Fruit fly (Drosophila melanogaster): Measurements from ENCODE around the gene kmr.

Gene kmr

DNA sequence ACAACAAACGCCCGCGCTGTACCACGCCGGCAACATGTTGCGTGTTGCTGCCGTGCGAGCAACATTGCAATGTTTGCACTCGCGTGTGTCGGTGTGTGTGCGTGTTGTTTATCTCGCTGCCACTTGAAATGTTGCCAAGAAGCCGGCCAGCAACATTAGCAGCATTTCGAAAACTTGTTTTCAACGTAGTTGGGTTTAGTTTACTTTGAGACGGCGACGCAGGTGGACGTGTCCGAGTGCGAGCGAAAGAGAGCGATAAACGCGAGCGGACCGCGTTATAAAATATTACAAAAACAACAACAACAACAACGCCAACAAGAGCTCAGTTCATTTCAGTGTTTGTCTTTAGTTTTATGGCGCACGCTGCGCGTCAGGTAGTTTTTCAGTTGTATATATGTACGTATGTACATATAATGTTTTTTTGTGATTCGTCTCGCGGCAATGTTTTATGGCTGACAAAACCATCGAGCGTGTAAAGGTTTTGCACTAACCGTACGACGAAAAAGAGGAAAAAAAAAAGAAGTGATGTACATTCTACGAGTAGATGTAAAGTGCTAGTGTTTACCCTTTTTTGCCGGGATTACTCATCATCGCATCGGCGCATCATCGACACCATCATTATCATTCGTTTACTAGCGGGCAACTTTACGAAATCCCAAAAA lies at the start of gene kmr (continued):
- peak; percentile 56; the same call in 2 of the 3 replicates for TF ChIP-seq CG34224 (GFP tag; IDR thresholded peaks at IDR 0.05; ENCODE audit: partially characterized antibody)
- TF ChIP-seq CG15514 (GFP tag; optimal IDR thresholded peaks at IDR 0.05): peak; percentile 47
- peak; percentile 77; the same call in 2 of the 3 replicates for TF ChIP-seq ci (GFP tag; IDR thresholded peaks at IDR 0.05)
- peak; percentile 36 for TF ChIP-seq CG4707 (GFP tag; optimal IDR thresholded peaks at IDR 0.05)
- no peak for TF ChIP-seq CG14710 (tag; optimal IDR thresholded peaks at IDR 0.05)
- no peak for TF ChIP-seq E2f1 (GFP tag; IDR thresholded peaks at IDR 0.05)
- no peak for TF ChIP-seq cato (GFP tag; optimal IDR thresholded peaks at IDR 0.05; ENCODE audit: borderline replicate concordance)
- TF ChIP-seq br (optimal IDR thresholded peaks at IDR 0.05): no peak
- peak; percentile 51; the same call in 1 of the 2 replicates for TF ChIP-seq Awh (GFP tag; IDR thresholded peaks at IDR 0.05)
- TF ChIP-seq Atf6 (GFP tag; IDR thresholded peaks at IDR 0.05): peak; percentile 27; the same call in 1 of the 2 replicates
- TF ChIP-seq Mes4 (GFP tag; optimal IDR thresholded peaks at IDR 0.05): no peak
- TF ChIP-seq vfl (GFP tag; optimal IDR thresholded peaks at IDR 0.05): peak; percentile 9
- TF ChIP-seq CG3838 (GFP tag; optimal IDR thresholded peaks at IDR 0.05): no peak
- peak; percentile 28 for TF ChIP-seq eyg (GFP tag; optimal IDR thresholded peaks at IDR 0.05)
- TF ChIP-seq Scr (GFP tag; IDR thresholded peaks at IDR 0.05; ENCODE audit: partially characterized antibody): peak; percentile 9; the same call in 1 of the 2 replicates
- TF ChIP-seq wdn (GFP tag; IDR thresholded peaks at IDR 0.05): peak; percentile 32; the same call in 1 of the 2 replicates
- no peak for TF ChIP-seq CG9932 (GFP tag; IDR thresholded peaks at IDR 0.05)
- no peak for TF ChIP-seq fd64A (GFP tag; optimal IDR thresholded peaks at IDR 0.05)
- TF ChIP-seq Sox102F (GFP tag; optimal IDR thresholded peaks at IDR 0.05): no peak
- TF ChIP-seq CG9215 (GFP tag; IDR thresholded peaks at IDR 0.05): no peak
- TF ChIP-seq CG12071 (GFP tag; optimal IDR thresholded peaks at IDR 0.05): peak; percentile 64
- TF ChIP-seq Kr (GFP tag; optimal IDR thresholded peaks at IDR 0.05): peak; percentile 73
- TF ChIP-seq grau (tag; optimal IDR thresholded peaks at IDR 0.05): peak; percentile 29
- no peak for TF ChIP-seq Doc2 (GFP tag; IDR thresholded peaks at IDR 0.05)
- TF ChIP-seq Rx (GFP tag; IDR thresholded peaks at IDR 0.05): no peak
- TF ChIP-seq sob (GFP tag; IDR thresholded peaks at IDR 0.05): peak; percentile 62; the same call in 1 of the 2 replicates
- TF ChIP-seq Opbp (GFP tag; IDR thresholded peaks at IDR 0.05; ENCODE audit: partially characterized antibody): no peak
- peak; percentile 1 for TF ChIP-seq CG12236 (GFP tag; optimal IDR thresholded peaks at IDR 0.05)
- peak; percentile 77 for TF ChIP-seq sqz (GFP tag; optimal IDR thresholded peaks at IDR 0.05)
- TF ChIP-seq CG13775 (GFP tag; optimal IDR thresholded peaks at IDR 0.05): no peak
- no peak for TF ChIP-seq CG3995 (GFP tag; optimal IDR thresholded peaks at IDR 0.05)
- peak; percentile 29 for TF ChIP-seq Mad (GFP tag; optimal IDR thresholded peaks at IDR 0.05)
- no peak for TF ChIP-seq ham (GFP tag; IDR thresholded peaks at IDR 0.05)
- TF ChIP-seq CG4854 (GFP tag; optimal IDR thresholded peaks at IDR 0.05): peak; percentile 36
- no peak for TF ChIP-seq Lpt (GFP tag; optimal IDR thresholded peaks at IDR 0.05)
- TF ChIP-seq Chrac-16 (GFP tag; optimal IDR thresholded peaks at IDR 0.05): no peak
- TF ChIP-seq cg (GFP tag; optimal IDR thresholded peaks at IDR 0.05): peak; percentile 65
- peak; percentile 46 for TF ChIP-seq CG17359 (tag; optimal IDR thresholded peaks at IDR 0.05)
- no peak for TF ChIP-seq CG9817 (tag; optimal IDR thresholded peaks at IDR 0.05)
- TF ChIP-seq CG13296 (GFP tag; optimal IDR thresholded peaks at IDR 0.05): peak; percentile 56
- peak; percentile 43; the same call in 1 of the 2 replicates for TF ChIP-seq amos (GFP tag; IDR thresholded peaks at IDR 0.05; ENCODE audit: partially characterized antibody)
- TF ChIP-seq tgo (GFP tag; IDR thresholded peaks at IDR 0.05): no peak
- no peak for TF ChIP-seq Taf1 (GFP tag; IDR thresholded peaks at IDR 0.05)
- peak; percentile 64 for TF ChIP-seq Asciz (GFP tag; optimal IDR thresholded peaks at IDR 0.05)
- TF ChIP-seq CG14965 (GFP tag; optimal IDR thresholded peaks at IDR 0.05; ENCODE audit: borderline replicate concordance): no peak
- TF ChIP-seq CG10366 (GFP tag; IDR thresholded peaks at IDR 0.05): no peak
- TF ChIP-seq ATbp (GFP tag; optimal IDR thresholded peaks at IDR 0.05): peak; percentile 66
- TF ChIP-seq CG7987 (GFP tag; optimal IDR thresholded peaks at IDR 0.05): peak; percentile 81
- TF ChIP-seq CG8359 (GFP tag; optimal IDR thresholded peaks at IDR 0.05; ENCODE audit: borderline replicate concordance): peak; percentile 22
- no peak for TF ChIP-seq gcm2 (GFP tag; optimal IDR thresholded peaks at IDR 0.05)
